Worm (Caenorhabditis elegans) whole organism, midembryonic: Measurements from ENCODE around the gene agxt-1.

ENCODE experiments used
- T22C8.4 ChIP-seq: fragments of 200-800 bp; sonication (Bioruptor generic); IDR thresholded peaks from 2 replicates; pipeline ENCODE4 v1.3.6; 2022; ENCODE audit warnings: missing genetic modification characterization, missing compliant biosample characterization
- cog-1 ChIP-seq: sonication (generic microtip); optimal IDR thresholded peaks from 2 replicates; lab custom pipeline; 2016; ENCODE audit warnings: missing genetic modification characterization, missing compliant biosample characterization
- flt-1 ChIP-seq: fragments of 200-800 bp; sonication (Bioruptor generic); IDR thresholded peaks from 2 replicates; pipeline ENCODE4 v1.3.6; 2022; ENCODE audit warnings: missing genetic modification characterization, missing compliant biosample characterization
- klf-2 ChIP-seq: fragments of 200-800 bp; sonication (Bioruptor generic); conservative IDR thresholded peaks from 2 replicates; pipeline ENCODE4 v1.3.6; 2022; ENCODE audit warnings: missing genetic modification reagents, missing genetic modification characterization, missing compliant biosample characterization
- med-1 ChIP-seq: sonication (generic microtip); optimal IDR thresholded peaks from 2 replicates; lab custom pipeline; 2017; ENCODE audit warnings: missing genetic modification characterization, mild to moderate bottlenecking, missing compliant biosample characterization, antibody characterized with exemption, missing genetic modification reagents; ENCODE audit not compliant: insufficient read depth
- ref-1 ChIP-seq: fragments of 200-800 bp; sonication (Bioruptor generic); conservative IDR thresholded peaks from 2 replicates; pipeline ENCODE4 v1.3.6; 2022; ENCODE audit warnings: missing genetic modification reagents, missing genetic modification characterization, missing compliant biosample characterization
- tab-1 ChIP-seq: fragments of 200-800 bp; sonication (Bioruptor generic); IDR thresholded peaks from 2 replicates; pipeline ENCODE4 v1.3.6; 2022; ENCODE audit warnings: missing genetic modification characterization, missing compliant biosample characterization
- ztf-23 ChIP-seq: fragments of 200-800 bp; sonication (Bioruptor generic); IDR thresholded peaks from 2 replicates; pipeline ENCODE4 v1.3.6; 2022; ENCODE audit warnings: missing genetic modification reagents, missing genetic modification characterization, missing compliant biosample characterization
- ztf-29 ChIP-seq: fragments of 200-800 bp; sonication (Bioruptor generic); IDR thresholded peaks from 2 replicates; pipeline ENCODE4 v1.3.6; 2022; ENCODE audit warnings: missing genetic modification reagents, missing genetic modification characterization, missing compliant biosample characterization

agxt-1 gene

DNA sequence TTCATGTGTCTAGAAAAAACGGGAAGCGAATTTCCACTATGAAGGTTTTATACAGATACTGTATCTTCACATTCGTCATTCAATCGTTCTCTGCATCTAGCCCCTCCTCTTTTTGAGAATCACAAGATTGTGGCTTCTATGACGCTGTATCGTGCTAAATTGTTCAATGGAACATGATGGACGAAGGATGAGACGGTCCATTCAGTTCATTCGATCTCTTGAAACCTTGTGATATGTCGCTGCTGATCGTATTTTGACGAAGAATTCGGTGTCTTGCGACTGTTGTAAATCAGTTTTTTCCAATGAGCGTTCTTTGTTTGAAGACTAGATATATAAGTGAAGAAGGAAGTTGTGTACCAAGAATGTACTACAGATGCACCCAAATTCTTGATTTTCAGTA, 31.7 kb upstream of the agxt-1 start:
- no peak for TF ChIP-seq T22C8.4 (GFP tag; lab: Robert Waterston, UW)
- no peak for TF ChIP-seq ref-1 (GFP tag; lab: Robert Waterston, UW)
- no peak for TF ChIP-seq cog-1 (tag; lab: Kevin White, UChicago)
- TF ChIP-seq med-1, result no peak
- no peak for TF ChIP-seq tab-1 (GFP tag; lab: Robert Waterston, UW)
- no peak for TF ChIP-seq klf-2 (GFP tag; lab: Robert Waterston, UW)
- no peak for TF ChIP-seq ztf-23
- no peak for TF ChIP-seq flt-1 (GFP tag; lab: Robert Waterston, UW)
- TF ChIP-seq ztf-29 (GFP tag; lab: Robert Waterston, UW), result no peak

DNA sequence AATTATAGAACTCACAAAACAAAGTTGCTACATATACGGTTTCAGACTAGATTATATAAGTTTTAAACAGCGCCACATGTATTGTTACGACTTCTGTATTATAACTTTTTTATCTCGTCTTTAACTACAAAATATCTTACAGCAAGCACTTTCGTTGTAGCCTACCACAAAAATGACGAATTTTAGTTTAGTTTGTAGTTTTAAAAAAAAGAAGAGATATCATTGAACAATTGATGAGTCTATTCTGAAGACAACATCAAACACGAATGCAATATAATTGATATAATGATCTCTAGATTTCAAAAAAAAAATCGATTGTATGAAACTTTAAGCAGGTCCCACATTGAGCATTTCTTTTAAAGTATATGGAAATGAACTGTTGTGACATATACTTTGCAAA, 31.2 kb upstream of the agxt-1 start:
- TF ChIP-seq tab-1 (GFP tag; lab: Robert Waterston, UW), result no peak
- TF ChIP-seq cog-1 (tag; lab: Kevin White, UChicago), result no peak
- no peak for TF ChIP-seq T22C8.4 (GFP tag; lab: Robert Waterston, UW)
- no peak for TF ChIP-seq med-1
- no peak for TF ChIP-seq ref-1 (GFP tag; lab: Robert Waterston, UW)
- TF ChIP-seq ztf-29 (GFP tag; lab: Robert Waterston, UW), result no peak
- no peak for TF ChIP-seq ztf-23
- no peak for TF ChIP-seq flt-1 (GFP tag; lab: Robert Waterston, UW)
- TF ChIP-seq klf-2 (GFP tag; lab: Robert Waterston, UW), result no peak

DNA sequence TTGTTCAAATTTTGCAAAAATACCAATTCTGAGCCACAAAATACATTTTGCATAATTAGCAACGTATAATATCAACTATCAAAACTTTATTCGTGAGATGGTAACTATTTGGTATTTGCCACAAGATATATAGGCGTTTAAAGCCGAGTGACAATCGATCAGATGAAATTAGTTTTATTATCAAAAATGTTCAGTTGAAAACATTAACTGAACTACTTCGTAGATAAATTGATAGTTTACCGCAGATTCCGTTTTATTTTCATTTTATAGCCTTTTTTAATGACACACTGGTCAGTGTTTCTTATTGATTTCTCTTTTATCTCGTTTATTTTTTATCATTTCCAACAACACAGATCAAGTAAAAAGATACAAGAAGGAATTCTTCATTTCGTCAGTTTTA, 28.2 kb upstream of the agxt-1 start:
- TF ChIP-seq klf-2 (GFP tag; lab: Robert Waterston, UW) (no peak), cog-1 (tag; lab: Kevin White, UChicago) (no peak), tab-1 (GFP tag; lab: Robert Waterston, UW) (no peak), ztf-29 (GFP tag; lab: Robert Waterston, UW) (no peak), T22C8.4 (GFP tag; lab: Robert Waterston, UW) (no peak), flt-1 (GFP tag; lab: Robert Waterston, UW) (no peak), ztf-23 (no peak), ref-1 (GFP tag; lab: Robert Waterston, UW) (no peak), med-1 (no peak)

DNA sequence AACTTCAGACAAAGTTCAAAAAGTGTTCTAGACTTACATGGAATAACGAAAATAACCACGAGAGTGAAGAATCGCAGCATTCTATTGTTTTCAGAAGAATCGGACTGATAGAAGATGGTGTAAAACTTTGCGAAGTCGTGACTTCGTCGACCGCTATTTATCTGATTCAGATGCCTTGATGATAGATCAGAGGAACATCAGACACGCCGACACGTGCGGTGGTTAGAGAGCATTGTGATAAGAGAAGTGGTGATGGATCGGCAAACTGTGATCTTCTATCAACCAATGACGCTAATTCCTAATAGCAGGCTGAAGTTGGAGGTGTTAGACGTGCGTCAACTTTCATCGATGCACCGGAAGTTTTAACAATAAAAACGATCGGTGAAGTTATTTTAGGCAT, 27.1 kb upstream of the agxt-1 start:
- TF ChIP-seq tab-1 (GFP tag; lab: Robert Waterston, UW), result no peak
- no peak for TF ChIP-seq ztf-23
- TF ChIP-seq T22C8.4 (GFP tag; lab: Robert Waterston, UW), result no peak
- TF ChIP-seq cog-1 (tag; lab: Kevin White, UChicago), result no peak
- no peak for TF ChIP-seq klf-2 (GFP tag; lab: Robert Waterston, UW)
- no peak for TF ChIP-seq ref-1 (GFP tag; lab: Robert Waterston, UW)
- TF ChIP-seq flt-1 (GFP tag; lab: Robert Waterston, UW), result no peak
- no peak for TF ChIP-seq med-1
- TF ChIP-seq ztf-29 (GFP tag; lab: Robert Waterston, UW), result no peak

DNA sequence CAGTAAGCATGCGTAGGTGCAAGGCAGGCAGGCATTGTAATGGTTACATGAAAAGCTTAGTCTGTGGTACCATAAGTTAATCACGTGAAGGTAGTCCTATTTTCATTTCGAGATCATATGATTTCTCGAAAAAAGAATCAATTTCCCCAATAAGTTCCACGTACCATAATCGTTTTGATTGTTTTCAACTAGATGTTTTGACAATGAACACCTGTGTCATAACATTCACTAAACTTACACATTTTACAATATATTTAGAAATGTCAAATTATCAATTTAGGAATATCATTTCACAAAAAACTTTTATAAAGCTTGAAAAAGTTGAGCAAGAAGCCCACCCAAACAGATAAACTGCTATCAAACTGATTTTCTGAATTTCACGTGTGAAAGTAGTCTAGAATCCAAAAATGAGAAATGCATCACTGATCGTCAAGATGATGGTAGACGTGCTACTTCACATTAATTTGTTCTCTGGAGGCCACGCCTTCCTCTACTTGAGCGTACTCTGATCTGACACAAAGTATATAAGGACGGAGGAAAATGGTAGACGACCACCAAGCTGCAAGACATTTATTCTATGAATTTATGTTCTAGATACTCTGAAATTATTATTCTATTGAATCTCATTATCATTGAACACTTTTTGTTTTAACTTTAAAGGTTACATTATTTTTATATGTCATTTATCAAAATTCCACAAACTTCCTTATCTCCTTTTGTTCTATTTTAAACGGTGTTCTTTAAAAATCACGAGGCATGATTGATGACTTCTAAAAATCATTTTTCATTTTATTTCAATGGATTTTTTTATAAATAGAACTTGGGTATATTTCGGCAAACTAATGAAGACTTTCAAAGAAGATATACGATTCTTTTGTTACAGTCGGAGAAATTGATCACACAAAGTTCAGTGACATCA, 26.2 kb upstream of the agxt-1 start, which contains the start of gene F46C5.10:
Gene F46C5.10, minus strand, starts transcription at position 51 of the 919 bp plus-strand sequence.
- TF ChIP-seq ztf-29 (GFP tag; lab: Robert Waterston, UW) (no peak), flt-1 (GFP tag; lab: Robert Waterston, UW) (no peak), med-1 (no peak), tab-1 (GFP tag; lab: Robert Waterston, UW) (no peak), klf-2 (GFP tag; lab: Robert Waterston, UW) (no peak), T22C8.4 (GFP tag; lab: Robert Waterston, UW) (no peak), ztf-23 (no peak), ref-1 (GFP tag; lab: Robert Waterston, UW) (no peak), cog-1 (tag; lab: Kevin White, UChicago) (no peak)

DNA sequence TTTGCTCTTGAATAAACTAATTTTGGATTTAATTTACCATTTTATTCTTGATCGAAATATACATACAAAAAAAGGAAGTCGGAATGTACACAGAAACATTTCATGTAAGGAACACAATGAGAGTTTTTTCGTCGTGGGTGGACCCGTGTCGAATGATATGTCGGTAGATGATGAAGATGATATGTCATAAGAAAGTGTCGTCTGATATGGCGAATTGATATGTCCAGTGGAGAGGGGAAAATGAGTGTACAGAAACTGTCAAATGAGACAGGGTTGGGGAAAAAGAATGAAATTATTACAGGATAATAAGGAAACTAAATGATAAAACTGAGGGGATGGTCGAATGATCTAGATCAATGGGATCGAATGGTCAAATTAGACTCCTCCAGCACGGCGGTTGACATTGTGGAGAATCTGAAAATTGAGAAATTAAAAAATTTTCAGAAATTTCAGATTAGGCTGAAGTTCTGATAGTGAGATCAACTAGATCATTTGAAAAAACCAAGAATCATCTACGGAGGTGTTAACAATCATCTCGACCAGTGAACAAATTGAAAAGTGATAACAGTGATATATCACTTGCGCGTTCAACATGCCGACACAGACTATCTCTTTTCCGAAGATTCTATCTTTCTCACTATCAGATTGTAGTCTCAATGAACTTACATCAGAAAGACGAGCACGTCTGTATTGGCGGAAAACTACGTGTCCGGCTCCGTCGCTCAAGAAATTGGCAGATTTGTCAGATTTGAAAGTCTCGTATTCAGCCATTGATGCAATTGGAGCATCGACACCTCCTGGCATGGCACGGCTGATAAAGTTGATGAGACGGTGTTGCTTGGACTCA, 25.0 kb upstream of the agxt-1 start:
- no peak for TF ChIP-seq cog-1 (tag; lab: Kevin White, UChicago)
- TF ChIP-seq ref-1 (GFP tag; lab: Robert Waterston, UW), result no peak
- TF ChIP-seq med-1, result no peak
- TF ChIP-seq klf-2 (GFP tag; lab: Robert Waterston, UW), result no peak
- TF ChIP-seq tab-1 (GFP tag; lab: Robert Waterston, UW), result no peak
- TF ChIP-seq T22C8.4 (GFP tag; lab: Robert Waterston, UW), result no peak
- no peak for TF ChIP-seq ztf-23
- no peak for TF ChIP-seq ztf-29 (GFP tag; lab: Robert Waterston, UW)
- no peak for TF ChIP-seq flt-1 (GFP tag; lab: Robert Waterston, UW)

ce11 chrII:8821140-8821595, 24.2 kb upstream of the agxt-1 start, which contains the start of gene F46C5.1:
TSS of gene F46C5.1 (minus strand) at chrII:8821190.
- no peak for TF ChIP-seq T22C8.4 (GFP tag; lab: Robert Waterston, UW)
- TF ChIP-seq flt-1 (GFP tag; lab: Robert Waterston, UW), result no peak
- no peak for TF ChIP-seq ztf-23
- TF ChIP-seq cog-1 (tag; lab: Kevin White, UChicago), result no peak
- TF ChIP-seq ref-1 (GFP tag; lab: Robert Waterston, UW), result no peak
- no peak for TF ChIP-seq tab-1 (GFP tag; lab: Robert Waterston, UW)
- TF ChIP-seq med-1, result no peak
- no peak for TF ChIP-seq ztf-29 (GFP tag; lab: Robert Waterston, UW)
- no peak for TF ChIP-seq klf-2 (GFP tag; lab: Robert Waterston, UW)

ce11 chrII:8822711-8823110, 22.7 kb upstream of the agxt-1 start:
- TF ChIP-seq klf-2 (GFP tag; lab: Robert Waterston, UW) (no peak), ztf-23 (no peak), ztf-29 (GFP tag; lab: Robert Waterston, UW) (no peak), T22C8.4 (GFP tag; lab: Robert Waterston, UW) (no peak), tab-1 (GFP tag; lab: Robert Waterston, UW) (no peak), cog-1 (tag; lab: Kevin White, UChicago) (no peak), med-1 (no peak), flt-1 (GFP tag; lab: Robert Waterston, UW) (no peak), ref-1 (GFP tag; lab: Robert Waterston, UW) (no peak)
